Fruit fly (Drosophila melanogaster): ENCODE results near the gene ush.

The ush gene

DNA sequence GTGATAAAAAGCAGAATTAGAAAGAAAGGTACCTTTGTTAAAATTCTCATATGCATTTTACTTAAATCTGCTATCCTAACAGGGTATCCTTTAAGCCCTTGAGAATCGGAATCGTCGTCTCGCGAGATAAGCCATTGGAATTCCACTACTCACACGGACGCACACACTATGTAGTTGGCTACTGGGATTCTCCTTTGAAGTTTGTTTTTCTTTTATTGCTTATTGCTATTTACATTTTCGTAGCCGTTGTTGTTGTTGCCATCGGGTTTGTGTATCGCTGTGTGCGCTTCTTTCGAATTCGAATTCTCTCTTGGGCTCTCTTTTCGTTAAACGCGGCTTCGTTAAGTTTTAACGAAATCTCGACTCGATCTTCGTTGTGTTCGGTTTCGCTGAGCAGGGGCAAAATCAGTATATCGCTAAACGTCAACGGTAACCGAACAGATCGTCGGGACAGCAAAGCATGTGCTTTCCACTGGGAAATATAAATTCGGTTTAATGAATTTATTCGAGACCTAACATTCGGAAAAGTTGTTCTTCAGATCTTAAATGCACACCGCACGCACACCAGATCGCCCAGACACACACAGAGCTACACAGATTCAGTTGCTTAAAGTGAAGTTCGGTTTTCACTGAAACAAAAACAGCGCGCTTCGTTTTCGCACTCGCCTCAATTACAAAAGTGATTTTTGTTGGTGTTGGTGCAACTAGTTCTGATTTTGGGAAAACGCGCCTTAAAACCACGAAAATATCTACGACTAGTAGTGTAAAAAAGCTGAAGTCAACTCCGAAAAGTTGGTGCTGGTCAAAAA is 45.0 kb upstream of the ush start, which contains the start of gene ex (continued):
- TF ChIP-seq unpg (GFP tag; optimal IDR thresholded peaks at IDR 0.05) (peak; percentile 69), CG8089 (GFP tag; optimal IDR thresholded peaks at IDR 0.05) (peak; percentile 40), CG18011 (GFP tag; optimal IDR thresholded peaks at IDR 0.05) (no peak), Gug (GFP tag; IDR thresholded peaks at IDR 0.05) (no peak), nom (GFP tag; optimal IDR thresholded peaks at IDR 0.05) (peak; percentile 84), B-H1 (GFP tag; IDR thresholded peaks at IDR 0.05) (no peak; the same call in 2 of the 3 replicates), Sry-δ (GFP tag; optimal IDR thresholded peaks at IDR 0.05) (no peak), tin (GFP tag; optimal IDR thresholded peaks at IDR 0.05) (no peak), CG30020 (tag; optimal IDR thresholded peaks at IDR 0.05) (no peak), H2.0 (GFP tag; IDR thresholded peaks at IDR 0.05) (no peak), gcm2 (GFP tag; optimal IDR thresholded peaks at IDR 0.05) (no peak), zfh2 (GFP tag; optimal IDR thresholded peaks at IDR 0.05) (no peak), CG34224 (GFP tag; IDR thresholded peaks at IDR 0.05; ENCODE audit: partially characterized antibody) (no peak), ind (GFP tag; optimal IDR thresholded peaks at IDR 0.05) (no peak), CG2875 (GFP tag; optimal IDR thresholded peaks at IDR 0.05) (peak; percentile 80), odd (GFP tag; optimal IDR thresholded peaks at IDR 0.05) (peak; percentile 85), E2f2 (GFP tag; IDR thresholded peaks at IDR 0.05) (peak; percentile 27; the same call in 1 of the 2 replicates), CG11560 (tag; IDR thresholded peaks at IDR 0.05) (no peak), CG4404 (GFP tag; IDR thresholded peaks at IDR 0.05) (no peak), hth (optimal IDR thresholded peaks at IDR 0.05) (no peak), Trl (optimal IDR thresholded peaks at IDR 0.05) (peak; percentile 50 to 56), Trl (GFP tag; optimal IDR thresholded peaks at IDR 0.05) (peak; percentile 23), nerfin-1 (tag; optimal IDR thresholded peaks at IDR 0.05) (peak; percentile 75), grau (tag; optimal IDR thresholded peaks at IDR 0.05) (peak; percentile 38), CG3163 (GFP tag; optimal IDR thresholded peaks at IDR 0.05) (peak; percentile 65), ttk (GFP tag; IDR thresholded peaks at IDR 0.05) (no peak), fru (optimal IDR thresholded peaks at IDR 0.05) (no peak), CG18764 (GFP tag; optimal IDR thresholded peaks at IDR 0.05) (peak; percentile 32), CG6654 (GFP tag; optimal IDR thresholded peaks at IDR 0.05) (no peak), psq (GFP tag; optimal IDR thresholded peaks at IDR 0.05) (peak; percentile 76), CkIIα-i1 (GFP tag; IDR thresholded peaks at IDR 0.05) (no peak), Ravus (GFP tag; IDR thresholded peaks at IDR 0.05) (no peak), sc (optimal IDR thresholded peaks at IDR 0.05) (no peak), sc (GFP tag; optimal IDR thresholded peaks at IDR 0.05) (peak; percentile 52), Oli (tag; optimal IDR thresholded peaks at IDR 0.05) (no peak), CG43689 (GFP tag; IDR thresholded peaks at IDR 0.05) (no peak), dan (GFP tag; IDR thresholded peaks at IDR 0.05) (no peak), CG12104 (GFP tag; optimal IDR thresholded peaks at IDR 0.05) (peak; percentile 55), so (GFP tag; IDR thresholded peaks at IDR 0.05) (peak; percentile 73; the same call in 2 of the 3 replicates), CG6791 (GFP tag; IDR thresholded peaks at IDR 0.05; ENCODE audit: partially characterized antibody) (no peak), dmrt11E (tag; optimal IDR thresholded peaks at IDR 0.05) (peak; percentile 41), eyg (GFP tag; optimal IDR thresholded peaks at IDR 0.05) (peak; percentile 53), hkb (optimal IDR thresholded peaks at IDR 0.05) (no peak), hkb (GFP tag; IDR thresholded peaks at IDR 0.05) (peak; percentile 81), CG15696 (tag; optimal IDR thresholded peaks at IDR 0.05) (peak; percentile 67), kay (GFP tag; optimal IDR thresholded peaks at IDR 0.05) (peak; percentile 7), Eip74EF (GFP tag; optimal IDR thresholded peaks at IDR 0.05) (peak in 1 of 2 experiments; percentile 37), HLH4C (GFP tag; IDR thresholded peaks at IDR 0.05; ENCODE audit: partially characterized antibody) (peak; percentile 43; the same call in 1 of the 3 replicates), stc (GFP tag; IDR thresholded peaks at IDR 0.05) (peak; percentile 66; the same call in 1 of the 2 replicates), zen (tag; optimal IDR thresholded peaks at IDR 0.05) (no peak), CG9797 (GFP tag; optimal IDR thresholded peaks at IDR 0.05) (no peak)

Measured in whole organism, embryonic.